Fruit fly (Drosophila melanogaster) whole organism, embryonic: ENCODE measurements around the gene Ir7g.

ENCODE experiments used
- CG10654 ChIP-seq: fragments of 200-800 bp; sonication (Bioruptor generic); optimal IDR thresholded peaks from 2 replicates; lab custom pipeline; 2016; ENCODE audit warnings: missing biosample characterization, missing genetic modification characterization
- CG15011 ChIP-seq: fragments of 200-800 bp; sonication (Bioruptor generic); optimal IDR thresholded peaks from 3 replicates; lab custom pipeline; 2018; ENCODE audit warnings: missing biosample characterization, mild to moderate bottlenecking, missing genetic modification characterization
- CG7839 ChIP-seq: fragments of 200-800 bp; sonication (Bioruptor generic); optimal IDR thresholded peaks from 3 replicates; lab custom pipeline; 2018; ENCODE audit warnings: missing biosample characterization, mild to moderate bottlenecking, missing genetic modification characterization, moderate library complexity
- Rfx ChIP-seq: fragments of 200-800 bp; sonication (Bioruptor generic); IDR thresholded peaks from 2 replicates; pipeline ENCODE4 v1.3.6; 2022; ENCODE audit warnings: missing biosample characterization, missing genetic modification characterization
- TFAM ChIP-seq: fragments of 200-800 bp; sonication (Bioruptor generic); optimal IDR thresholded peaks from 2 replicates; lab custom pipeline; 2017; ENCODE audit warnings: missing biosample characterization, missing genetic modification characterization, inconsistent platforms
- bbx ChIP-seq: fragments of 200-800 bp; sonication (Bioruptor generic); IDR thresholded peaks from 2 replicates; pipeline ENCODE4 v1.3.6; 2022; ENCODE audit warnings: missing biosample characterization, missing genetic modification characterization; ENCODE audit not compliant: partially characterized antibody
- dpn ChIP-seq, 2 experiments: fragments of 200-800 bp; sonication (Bioruptor generic); optimal IDR thresholded peaks; 3 replicates each; lab custom pipeline; 2016; ENCODE audit warnings: missing biosample characterization in 2 of 2, missing genetic modification characterization in 2 of 2
- pho ChIP-seq: fragments of 200-800 bp; sonication (Bioruptor generic); optimal IDR thresholded peaks from 2 replicates; lab custom pipeline; 2016; ENCODE audit warnings: missing biosample characterization, missing genetic modification characterization
- slbo ChIP-seq: fragments of 200-800 bp; sonication (Bioruptor generic); IDR thresholded peaks from 2 replicates; pipeline ENCODE4 v1.3.6; 2022; ENCODE audit warnings: missing biosample characterization, missing genetic modification characterization
- so ChIP-seq: fragments of 200-800 bp; sonication (Bioruptor generic); IDR thresholded peaks from 3 replicates; pipeline ENCODE4 v1.3.6; 2022; ENCODE audit warnings: missing biosample characterization, missing genetic modification characterization

DNA sequence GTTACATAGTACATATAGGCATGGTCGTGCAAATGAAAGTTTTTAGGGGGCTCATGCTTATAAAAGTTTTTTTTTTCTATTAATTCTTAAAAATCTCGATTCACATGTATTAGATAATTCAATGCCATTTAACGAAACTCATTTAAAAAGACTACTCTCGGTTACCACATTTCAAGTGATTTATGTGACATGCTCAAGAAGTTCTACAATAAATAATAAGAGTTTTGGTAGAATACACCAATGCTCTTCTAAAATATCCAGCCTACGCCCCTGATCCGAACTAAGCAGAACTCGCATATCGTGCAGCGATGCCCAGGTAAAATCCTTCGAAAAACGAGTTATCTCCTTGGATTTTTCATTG, 8.1 kb downstream of the Ir7g start:
- no peak for TF ChIP-seq pho
- peak; percentile 1 for TF ChIP-seq CG7839 (tag; lab: Kevin White, UChicago)
- TF ChIP-seq bbx: no peak
- TF ChIP-seq CG15011: no peak
- no peak for TF ChIP-seq Rfx (GFP tag; lab: Robert Waterston, UW)
- no peak for TF ChIP-seq so (GFP tag; lab: Robert Waterston, UW)
- no peak for TF ChIP-seq slbo
- no peak for TF ChIP-seq TFAM (GFP tag; lab: Kevin White, UChicago)
- no peak for TF ChIP-seq CG10654
- TF ChIP-seq dpn (GFP tag; optimal IDR thresholded peaks at IDR 0.05; lab: Kevin White, UChicago): no peak
